Worm (Caenorhabditis elegans) whole organism, midembryonic: Measurements from ENCODE around the gene srlf-20.

Experiments
- T22C8.4 ChIP-seq: fragments of 200-800 bp; sonication (Bioruptor generic); IDR thresholded peaks from 2 replicates; pipeline ENCODE4 v1.3.6; 2022; ENCODE audit warnings: missing genetic modification characterization, missing compliant biosample characterization
- cog-1 ChIP-seq: sonication (generic microtip); optimal IDR thresholded peaks from 2 replicates; lab custom pipeline; 2016; ENCODE audit warnings: missing genetic modification characterization, missing compliant biosample characterization
- flt-1 ChIP-seq: fragments of 200-800 bp; sonication (Bioruptor generic); IDR thresholded peaks from 2 replicates; pipeline ENCODE4 v1.3.6; 2022; ENCODE audit warnings: missing genetic modification characterization, missing compliant biosample characterization
- klf-2 ChIP-seq: fragments of 200-800 bp; sonication (Bioruptor generic); conservative IDR thresholded peaks from 2 replicates; pipeline ENCODE4 v1.3.6; 2022; ENCODE audit warnings: missing genetic modification reagents, missing genetic modification characterization, missing compliant biosample characterization
- med-1 ChIP-seq: sonication (generic microtip); optimal IDR thresholded peaks from 2 replicates; lab custom pipeline; 2017; ENCODE audit warnings: missing genetic modification characterization, mild to moderate bottlenecking, missing compliant biosample characterization, antibody characterized with exemption, missing genetic modification reagents; ENCODE audit not compliant: insufficient read depth
- ref-1 ChIP-seq: fragments of 200-800 bp; sonication (Bioruptor generic); conservative IDR thresholded peaks from 2 replicates; pipeline ENCODE4 v1.3.6; 2022; ENCODE audit warnings: missing genetic modification reagents, missing genetic modification characterization, missing compliant biosample characterization
- ztf-23 ChIP-seq: fragments of 200-800 bp; sonication (Bioruptor generic); IDR thresholded peaks from 2 replicates; pipeline ENCODE4 v1.3.6; 2022; ENCODE audit warnings: missing genetic modification reagents, missing genetic modification characterization, missing compliant biosample characterization
- ztf-29 ChIP-seq: fragments of 200-800 bp; sonication (Bioruptor generic); IDR thresholded peaks from 2 replicates; pipeline ENCODE4 v1.3.6; 2022; ENCODE audit warnings: missing genetic modification reagents, missing genetic modification characterization, missing compliant biosample characterization

DNA sequence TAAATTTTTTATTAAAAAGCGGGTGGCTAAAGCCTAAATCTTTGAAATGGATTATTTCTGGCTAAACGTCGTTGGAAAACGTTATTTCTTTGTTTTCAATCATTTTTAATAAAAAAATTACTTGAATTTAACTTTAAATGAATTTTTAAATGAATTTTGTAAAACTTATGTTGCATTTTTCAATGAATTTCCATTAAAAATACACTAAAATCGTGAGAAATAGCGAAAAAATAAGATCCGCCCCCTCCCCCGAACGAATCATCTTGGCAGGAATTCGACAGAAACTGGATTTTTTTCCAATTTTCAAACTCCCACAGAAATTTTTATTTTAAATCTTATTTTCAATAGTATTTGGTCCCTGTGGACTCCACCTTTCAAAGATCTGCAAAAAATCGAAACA, 14.6 kb upstream of the srlf-20 start, which contains the start of gene srg-53:
- TF ChIP-seq flt-1 (GFP tag; lab: Robert Waterston, UW) (no peak), ztf-23 (GFP tag; lab: Robert Waterston, UW) (no peak), ztf-29 (GFP tag; lab: Robert Waterston, UW) (no peak), T22C8.4 (no peak), ref-1 (no peak), cog-1 (no peak), med-1 (GFP tag; lab: Kevin White, UChicago) (no peak), klf-2 (GFP tag; lab: Robert Waterston, UW) (no peak)
